Fruit fly (Drosophila melanogaster) whole organism, embryonic: ENCODE results near the gene EndoGI.
A peak's percentile ranks its signal among the peaks of the same experiment; 100 is the strongest.

Source experiments
- CG10543 ChIP-seq: fragments of 200-800 bp; sonication (Bioruptor generic); optimal IDR thresholded peaks from 3 replicates; lab custom pipeline; 2017; ENCODE audit warnings: missing biosample characterization, mild to moderate bottlenecking, missing genetic modification characterization, moderate library complexity
- CG11504 ChIP-seq: fragments of 200-800 bp; sonication (Bioruptor generic); optimal IDR thresholded peaks from 3 replicates; lab custom pipeline; 2019; ENCODE audit warnings: missing biosample characterization, mild to moderate bottlenecking, missing genetic modification characterization, moderate library complexity
- CG12104 ChIP-seq: fragments of 200-800 bp; sonication (Bioruptor generic); optimal IDR thresholded peaks from 3 replicates; lab custom pipeline; 2016; ENCODE audit warnings: missing biosample characterization, missing genetic modification characterization
- CG13894 ChIP-seq: fragments of 200-800 bp; sonication (Bioruptor generic); optimal IDR thresholded peaks from 3 replicates; lab custom pipeline; 2018; ENCODE audit warnings: missing biosample characterization, mild to moderate bottlenecking, missing genetic modification characterization, moderate library complexity
- CG17385 ChIP-seq: fragments of 200-800 bp; sonication (Bioruptor generic); optimal IDR thresholded peaks from 3 replicates; lab custom pipeline; 2018; ENCODE audit warnings: missing biosample characterization, mild to moderate bottlenecking, missing genetic modification characterization
- CG18011 ChIP-seq: fragments of 200-800 bp; sonication (Bioruptor generic); optimal IDR thresholded peaks from 2 replicates; lab custom pipeline; 2017; ENCODE audit warnings: missing biosample characterization, missing genetic modification characterization, mild to moderate bottlenecking, moderate library complexity, missing genotype
- CG33557 ChIP-seq: fragments of 200-800 bp; sonication (Bioruptor generic); optimal IDR thresholded peaks from 2 replicates; lab custom pipeline; 2019; ENCODE audit warnings: missing biosample characterization, mild to moderate bottlenecking, missing genetic modification characterization, moderate library complexity
- CG3838 ChIP-seq: fragments of 200-800 bp; sonication (Bioruptor generic); optimal IDR thresholded peaks from 3 replicates; lab custom pipeline; 2016; ENCODE audit warnings: missing biosample characterization, missing genetic modification characterization
- CG5180 ChIP-seq: fragments of 200-800 bp; sonication (Bioruptor generic); optimal IDR thresholded peaks from 3 replicates; lab custom pipeline; 2017; ENCODE audit warnings: missing biosample characterization, missing genetic modification characterization, mild to moderate bottlenecking, moderate library complexity, missing genetic modification reagents
- CG6254 ChIP-seq: fragments of 200-800 bp; sonication (Bioruptor generic); optimal IDR thresholded peaks from 3 replicates; lab custom pipeline; 2017; ENCODE audit warnings: mild to moderate bottlenecking, missing biosample characterization, missing genetic modification reagents, missing genetic modification characterization
- CG6791 ChIP-seq: fragments of 200-800 bp; sonication (Bioruptor generic); IDR thresholded peaks from 3 replicates; pipeline ENCODE4 v1.3.6; 2022; ENCODE audit warnings: missing biosample characterization, missing genetic modification characterization; ENCODE audit not compliant: partially characterized antibody
- CG7271 ChIP-seq: fragments of 200-800 bp; sonication (Bioruptor generic); optimal IDR thresholded peaks from 2 replicates; lab custom pipeline; 2018; ENCODE audit warnings: missing biosample characterization, mild to moderate bottlenecking, missing genetic modification characterization, moderate library complexity
- CG8924 ChIP-seq: fragments of 200-800 bp; optimal IDR thresholded peaks from 3 replicates; lab custom pipeline; 2019; ENCODE audit warnings: missing biosample characterization, mild to moderate bottlenecking, missing genetic modification characterization, moderate library complexity
- CG9876 ChIP-seq: fragments of 200-800 bp; sonication (Bioruptor generic); optimal IDR thresholded peaks from 2 replicates; lab custom pipeline; 2016; ENCODE audit warnings: missing biosample characterization, missing genetic modification characterization
- CTCF ChIP-seq: fragments of 200-800 bp; sonication (Bioruptor generic); optimal IDR thresholded peaks from 2 replicates; lab custom pipeline; 2017; ENCODE audit warnings: missing biosample characterization, mild to moderate bottlenecking, missing genetic modification characterization, moderate library complexity
- Dad ChIP-seq: fragments of 200-800 bp; sonication (Bioruptor generic); optimal IDR thresholded peaks from 3 replicates; lab custom pipeline; 2016; ENCODE audit warnings: missing biosample characterization, missing genetic modification characterization
- ERR ChIP-seq: fragments of 200-800 bp; sonication (Bioruptor generic); optimal IDR thresholded peaks from 2 replicates; lab custom pipeline; 2016; ENCODE audit warnings: missing biosample characterization, missing genetic modification characterization
- Elba2 ChIP-seq: fragments of 200-800 bp; sonication (Bioruptor generic); optimal IDR thresholded peaks from 3 replicates; lab custom pipeline; 2016; ENCODE audit warnings: missing biosample characterization, missing genetic modification characterization
- Med ChIP-seq: fragments of 200-800 bp; sonication (Bioruptor generic); peaks from one replicate; lab custom pipeline; 2016; ENCODE audit warnings: missing biosample characterization, missing genetic modification characterization, mild to moderate bottlenecking, inconsistent platforms, moderate library complexity
- Neu2 ChIP-seq: fragments of 200-800 bp; sonication (Bioruptor generic); optimal IDR thresholded peaks from 3 replicates; lab custom pipeline; 2016; ENCODE audit warnings: missing biosample characterization, missing genetic modification characterization, borderline replicate concordance
- Sry-β ChIP-seq: fragments of 200-800 bp; sonication (Bioruptor generic); optimal IDR thresholded peaks from 2 replicates; lab custom pipeline; 2018; ENCODE audit warnings: missing biosample characterization, mild to moderate bottlenecking, missing genetic modification characterization, moderate library complexity
- Sry-δ ChIP-seq: fragments of 200-800 bp; sonication (Bioruptor generic); optimal IDR thresholded peaks from 2 replicates; lab custom pipeline; 2016; ENCODE audit warnings: missing biosample characterization, missing genetic modification characterization
- amos ChIP-seq: fragments of 200-800 bp; sonication (Bioruptor generic); IDR thresholded peaks from 2 replicates; pipeline ENCODE4 v1.3.6; 2022; ENCODE audit warnings: missing biosample characterization, missing genetic modification characterization; ENCODE audit not compliant: partially characterized antibody
- cg ChIP-seq: fragments of 200-800 bp; sonication (Bioruptor generic); optimal IDR thresholded peaks from 3 replicates; lab custom pipeline; 2019; ENCODE audit warnings: missing biosample characterization, mild to moderate bottlenecking, missing genetic modification characterization, moderate library complexity
- corto ChIP-seq: fragments of 200-800 bp; sonication (Bioruptor generic); optimal IDR thresholded peaks from 2 replicates; lab custom pipeline; 2016; ENCODE audit warnings: missing biosample characterization, mild to moderate bottlenecking, missing genetic modification characterization, moderate library complexity
- crp ChIP-seq, 2 experiments: fragments of 200-800 bp; sonication (Bioruptor generic); optimal IDR thresholded peaks; 2 replicates in 1 of 2; 3 replicates in 1 of 2; lab custom pipeline; 2017; ENCODE audit warnings: missing biosample characterization in 2 of 2, missing genetic modification characterization in 2 of 2, mild to moderate bottlenecking in 1 of 2, moderate library complexity in 1 of 2
- emc ChIP-seq: fragments of 200-800 bp; sonication (Bioruptor generic); optimal IDR thresholded peaks from 2 replicates; lab custom pipeline; 2016; ENCODE audit warnings: missing biosample characterization, missing genetic modification characterization
- gem ChIP-seq: fragments of 200-800 bp; sonication (Bioruptor generic); optimal IDR thresholded peaks from 2 replicates; lab custom pipeline; 2019; ENCODE audit warnings: missing biosample characterization, mild to moderate bottlenecking, missing genetic modification characterization, moderate library complexity
- grn ChIP-seq: fragments of 200-800 bp; sonication (Bioruptor generic); optimal IDR thresholded peaks from 3 replicates; lab custom pipeline; 2017; ENCODE audit warnings: missing biosample characterization, missing genetic modification characterization
- gsb ChIP-seq: fragments of 200-800 bp; sonication (Bioruptor generic); IDR thresholded peaks from 2 replicates; pipeline ENCODE4 v1.3.6; 2022; ENCODE audit warnings: missing biosample characterization, missing genetic modification characterization
- kni ChIP-seq: fragments of 200-800 bp; sonication (Bioruptor generic); optimal IDR thresholded peaks from 3 replicates; lab custom pipeline; 2017; ENCODE audit warnings: mild to moderate bottlenecking, missing biosample characterization, missing genetic modification reagents, missing genetic modification characterization
- lbe ChIP-seq: fragments of 200-800 bp; sonication (Bioruptor generic); optimal IDR thresholded peaks from 2 replicates; lab custom pipeline; 2016; ENCODE audit warnings: missing biosample characterization, mild to moderate bottlenecking, missing genetic modification characterization
- nerfin-1 ChIP-seq: fragments of 200-800 bp; sonication (Bioruptor generic); optimal IDR thresholded peaks from 3 replicates; lab custom pipeline; 2019; ENCODE audit warnings: missing biosample characterization, mild to moderate bottlenecking, missing genetic modification characterization, moderate library complexity
- nom ChIP-seq: fragments of 200-800 bp; sonication (Bioruptor generic); optimal IDR thresholded peaks from 2 replicates; lab custom pipeline; 2017; ENCODE audit warnings: missing biosample characterization, missing genetic modification characterization, mild to moderate bottlenecking, moderate library complexity, missing genetic modification reagents
- odd ChIP-seq: fragments of 200-800 bp; sonication (Bioruptor generic); optimal IDR thresholded peaks from 2 replicates; lab custom pipeline; 2017; ENCODE audit warnings: missing biosample characterization, mild to moderate bottlenecking, missing genetic modification characterization
- pfk ChIP-seq: fragments of 200-800 bp; sonication (Bioruptor generic); optimal IDR thresholded peaks from 2 replicates; lab custom pipeline; 2018; ENCODE audit warnings: missing biosample characterization, mild to moderate bottlenecking, missing genetic modification characterization, moderate library complexity
- pros ChIP-seq: fragments of 200-800 bp; sonication (Bioruptor generic); optimal IDR thresholded peaks from 3 replicates; lab custom pipeline; 2019; ENCODE audit warnings: missing biosample characterization, mild to moderate bottlenecking, missing genetic modification characterization, moderate library complexity
- rib ChIP-seq: fragments of 200-800 bp; sonication (Bioruptor generic); IDR thresholded peaks from 2 replicates; pipeline ENCODE4 v1.3.6; 2022; ENCODE audit warnings: missing biosample characterization, missing genetic modification characterization
- sd ChIP-seq: fragments of 200-800 bp; sonication (Bioruptor generic); optimal IDR thresholded peaks from 3 replicates; lab custom pipeline; 2018; ENCODE audit warnings: missing biosample characterization, mild to moderate bottlenecking, missing genetic modification characterization, moderate library complexity
- sens ChIP-seq: fragments of 200-800 bp; sonication (Bioruptor generic); peaks from one replicate; lab custom pipeline; 2016; ENCODE audit warnings: missing biosample characterization, missing genetic modification characterization
- sqz ChIP-seq: fragments of 200-800 bp; sonication (Bioruptor generic); optimal IDR thresholded peaks from 3 replicates; lab custom pipeline; 2018; ENCODE audit warnings: missing biosample characterization, mild to moderate bottlenecking, missing genetic modification characterization
- tap ChIP-seq: fragments of 200-800 bp; optimal IDR thresholded peaks from 3 replicates; lab custom pipeline; 2019; ENCODE audit warnings: missing biosample characterization, mild to moderate bottlenecking, missing genetic modification characterization, moderate library complexity
- tgo ChIP-seq: fragments of 200-800 bp; sonication (Bioruptor generic); IDR thresholded peaks from 3 replicates; pipeline ENCODE4 v1.3.6; 2022; ENCODE audit warnings: missing biosample characterization, missing genetic modification characterization
- trem ChIP-seq: fragments of 200-800 bp; optimal IDR thresholded peaks from 3 replicates; lab custom pipeline; 2019; ENCODE audit warnings: missing biosample characterization, mild to moderate bottlenecking, missing genetic modification characterization, moderate library complexity
- twi ChIP-seq: fragments of 200-800 bp; optimal IDR thresholded peaks from 2 replicates; lab custom pipeline; 2019; ENCODE audit warnings: missing biosample characterization, mild to moderate bottlenecking, missing genetic modification characterization, moderate library complexity
- vvl ChIP-seq: fragments of 200-800 bp; sonication (Bioruptor generic); IDR thresholded peaks from 2 replicates; pipeline ENCODE4 v1.3.6; 2022; ENCODE audit warnings: missing biosample characterization, missing genetic modification characterization

Gene EndoGI

DNA sequence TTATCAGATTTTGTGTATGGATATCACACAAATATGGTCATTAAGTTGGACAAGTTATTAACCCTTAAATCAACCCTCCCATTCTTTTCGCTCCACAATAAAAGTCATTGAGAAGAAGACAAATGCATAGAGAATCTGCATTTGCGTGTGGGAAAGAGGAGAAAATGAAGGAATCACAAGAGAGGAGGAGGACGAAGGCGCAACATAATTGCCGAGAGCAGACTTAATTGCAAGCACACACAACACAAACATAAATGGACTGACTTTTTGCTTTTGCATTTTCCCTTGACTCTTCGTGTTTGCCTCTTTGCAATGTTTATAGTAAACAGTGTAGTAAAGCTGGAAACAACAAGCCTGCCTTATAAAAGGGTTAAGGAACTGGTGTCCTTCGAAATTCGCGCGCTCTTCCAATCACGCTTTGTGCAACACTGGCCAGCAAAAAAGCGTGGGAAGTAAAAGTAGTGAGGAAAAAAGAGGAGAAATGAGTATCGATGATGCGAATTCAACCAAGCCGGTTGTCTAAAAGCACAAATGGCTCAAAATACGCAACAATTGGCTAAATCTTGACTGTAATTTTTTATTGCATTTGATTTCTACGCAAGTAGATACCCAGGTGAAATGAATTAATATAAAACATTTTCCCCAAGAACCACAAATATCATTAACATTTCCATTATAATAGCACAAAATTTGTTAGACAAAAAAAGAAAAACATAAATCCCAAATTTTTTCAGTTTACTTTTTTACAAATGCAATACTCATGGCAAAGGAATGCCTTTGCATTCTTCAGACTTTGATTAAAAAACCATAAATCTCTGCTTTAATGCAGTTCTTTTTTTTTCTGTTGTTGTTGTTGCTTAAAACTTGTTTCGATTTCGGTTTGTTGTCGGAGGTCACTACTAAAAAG, 9.9 kb downstream of the EndoGI start:
- peak; percentile 27 for TF ChIP-seq nom (GFP tag; lab: Kevin White, UChicago)
- no peak for TF ChIP-seq CG6254 (GFP tag; lab: Kevin White, UChicago)
- no peak for TF ChIP-seq rib
- TF ChIP-seq emc (GFP tag; lab: Kevin White, UChicago): no peak
- peak; percentile 75 for TF ChIP-seq sens (GFP tag; lab: Kevin White, UChicago)
- TF ChIP-seq CG18011: no peak
- TF ChIP-seq, all 482 proteins: peak for 2

DNA sequence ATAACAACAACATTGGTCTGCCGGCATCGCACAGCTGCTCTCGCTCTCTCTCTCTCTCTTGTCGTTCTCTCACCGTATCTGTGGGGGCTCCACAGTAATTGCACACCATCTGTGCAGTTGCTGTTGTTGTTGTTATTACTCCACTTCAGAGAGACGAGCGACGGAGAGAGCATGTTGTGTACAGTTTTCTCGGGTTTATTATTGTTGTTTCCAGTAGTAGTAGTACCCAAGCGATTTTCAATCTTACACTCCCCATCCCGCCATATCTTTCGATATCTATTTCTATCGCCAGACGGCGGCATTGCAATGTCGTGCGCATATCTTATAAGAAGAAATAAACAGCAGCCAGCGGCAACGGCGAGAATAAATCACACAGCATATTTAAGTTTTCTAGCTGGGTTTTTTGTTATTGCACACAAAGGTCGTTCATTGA, 10.6 kb downstream of the EndoGI start:
- TF ChIP-seq Dad (GFP tag; lab: Kevin White, UChicago): no peak
- no peak for TF ChIP-seq CG9876 (GFP tag; lab: Kevin White, UChicago)
- TF ChIP-seq CG3838 (GFP tag; lab: Kevin White, UChicago): peak; percentile 54
- TF ChIP-seq CG10543 (GFP tag; lab: Kevin White, UChicago): peak; percentile 3
- TF ChIP-seq amos (GFP tag; lab: Robert Waterston, UW): no peak
- TF ChIP-seq Med (GFP tag; lab: Kevin White, UChicago): peak; percentile 75
- peak; percentile 42 for TF ChIP-seq CG11504 (tag; lab: Kevin White, UChicago)
- peak; percentile 6 for TF ChIP-seq CTCF
- peak; percentile 12 for TF ChIP-seq kni (GFP tag; lab: Kevin White, UChicago)
- TF ChIP-seq pfk (GFP tag; lab: Kevin White, UChicago): peak; percentile 66
- peak in 1 of 2 experiments; percentile 70 for TF ChIP-seq crp (GFP tag; optimal IDR thresholded peaks at IDR 0.05; lab: Kevin White, UChicago)
- TF ChIP-seq CG12104 (GFP tag; lab: Kevin White, UChicago): no peak
- no peak for TF ChIP-seq vvl (GFP tag; lab: Robert Waterston, UW)
- TF ChIP-seq CG5180: peak; percentile 65
- no peak for TF ChIP-seq tgo (GFP tag; lab: Robert Waterston, UW)
- peak; percentile 56 for TF ChIP-seq twi (tag; lab: Kevin White, UChicago)
- TF ChIP-seq sqz (GFP tag; lab: Kevin White, UChicago): peak; percentile 21
- TF ChIP-seq sd (tag; lab: Kevin White, UChicago): peak; percentile 57
- peak; percentile 2 for TF ChIP-seq odd
- TF ChIP-seq CG8924 (tag; lab: Kevin White, UChicago): peak; percentile 40
- TF ChIP-seq CG33557 (GFP tag; lab: Kevin White, UChicago): peak; percentile 2
- peak; percentile 14 for TF ChIP-seq lbe (GFP tag; lab: Kevin White, UChicago)
- no peak for TF ChIP-seq corto (GFP tag; lab: Kevin White, UChicago)
- TF ChIP-seq CG6791 (GFP tag; lab: Robert Waterston, UW): no peak
- TF ChIP-seq CG17385: peak; percentile 18
- no peak for TF ChIP-seq gem (tag; lab: Kevin White, UChicago)
- no peak for TF ChIP-seq ERR (GFP tag; lab: Kevin White, UChicago)
- TF ChIP-seq tap: peak; percentile 34
- peak; percentile 8 for TF ChIP-seq Elba2 (GFP tag; lab: Kevin White, UChicago)
- TF ChIP-seq gsb (GFP tag; lab: Robert Waterston, UW): no peak
- TF ChIP-seq grn (GFP tag; lab: Kevin White, UChicago): peak; percentile 73
- peak; percentile 49 for TF ChIP-seq cg (GFP tag; lab: Kevin White, UChicago)
- no peak for TF ChIP-seq trem (tag; lab: Kevin White, UChicago)
- no peak for TF ChIP-seq Sry-δ (GFP tag; lab: Kevin White, UChicago)
- TF ChIP-seq CG7271 (tag; lab: Kevin White, UChicago): no peak
- peak; percentile 25 for TF ChIP-seq nerfin-1 (tag; lab: Kevin White, UChicago)
- peak; percentile 16 for TF ChIP-seq Sry-β (GFP tag; lab: Kevin White, UChicago)
- TF ChIP-seq nom (GFP tag; lab: Kevin White, UChicago): peak; percentile 8
- peak; percentile 58 for TF ChIP-seq pros
- peak; percentile 8 for TF ChIP-seq Neu2 (GFP tag; lab: Kevin White, UChicago)
- TF ChIP-seq CG13894 (tag; lab: Kevin White, UChicago): peak; percentile 91
